Fruit fly (Drosophila melanogaster) whole organism, wandering third instar larva: Measurements from ENCODE around the gene eRF1.

Experiments
- Abd-B ChIP-seq: fragments of >200 bp; optimal IDR thresholded peaks from 2 replicates; lab custom pipeline; 2017; ENCODE audit warnings: missing biosample characterization, missing genetic modification characterization
- CG32264 ChIP-seq: fragments of 200-800 bp; sonication (Bioruptor generic); optimal IDR thresholded peaks from 2 replicates; lab custom pipeline; 2016; ENCODE audit warnings: missing biosample characterization, missing genetic modification characterization
- CG9705 ChIP-seq: fragments of 200-800 bp; sonication (Bioruptor generic); optimal IDR thresholded peaks from 2 replicates; lab custom pipeline; 2018; ENCODE audit warnings: missing biosample characterization, mild to moderate bottlenecking, missing genetic modification characterization
- CrebA ChIP-seq: fragments of 200-800 bp; sonication (Bioruptor generic); optimal IDR thresholded peaks from 2 replicates; lab custom pipeline; 2016; ENCODE audit warnings: missing biosample characterization, mild to moderate bottlenecking, missing genetic modification characterization, borderline replicate concordance
- Dif ChIP-seq: fragments of 200-275, 200-300 bp; sonication (Bioruptor generic); optimal IDR thresholded peaks from 2 replicates; lab custom pipeline; 2018; ENCODE audit warnings: missing biosample characterization, missing genetic modification characterization; ENCODE audit not compliant: partially characterized antibody
- GATAd ChIP-seq: sonication (Bioruptor generic); optimal IDR thresholded peaks from 2 replicates; lab custom pipeline; 2016; ENCODE audit warnings: missing biosample characterization, missing genetic modification characterization
- HLH106 ChIP-seq: fragments of 200-800 bp; optimal IDR thresholded peaks from 3 replicates; lab custom pipeline; 2019; ENCODE audit warnings: missing biosample characterization, mild to moderate bottlenecking, missing genetic modification characterization, moderate library complexity
- Hnf4 ChIP-seq: fragments of 200-800 bp; sonication (Bioruptor generic); optimal IDR thresholded peaks from 2 replicates; lab custom pipeline; 2016; ENCODE audit warnings: missing biosample characterization, mild to moderate bottlenecking, missing genetic modification characterization
- Hr78 ChIP-seq: fragments of >200 bp; optimal IDR thresholded peaks from 2 replicates; lab custom pipeline; 2017; ENCODE audit warnings: missing biosample characterization, missing genetic modification characterization
- Hr83 ChIP-seq: fragments of 200-300 bp; sonication (Bioruptor generic); optimal IDR thresholded peaks from 2 replicates; lab custom pipeline; 2016; ENCODE audit warnings: missing biosample characterization, mild to moderate bottlenecking, missing genetic modification characterization, moderate library complexity; ENCODE audit not compliant: poor library complexity, severe bottlenecking
- Jra ChIP-seq: sonication (Bioruptor generic); optimal IDR thresholded peaks from 2 replicates; lab custom pipeline; 2016; ENCODE audit warnings: missing biosample characterization, missing genetic modification characterization
- Mio ChIP-seq: sonication (Bioruptor generic); optimal IDR thresholded peaks from 2 replicates; lab custom pipeline; 2016; ENCODE audit warnings: missing biosample characterization, missing genetic modification characterization
- Myc ChIP-seq: fragments of >200 bp; optimal IDR thresholded peaks from 2 replicates; lab custom pipeline; 2017
- N ChIP-seq: fragments of >200 bp; optimal IDR thresholded peaks from 2 replicates; lab custom pipeline; 2018; ENCODE audit warnings: missing biosample characterization, missing external identifiers, missing genetic modification characterization
- OdsH ChIP-seq: fragments of 200-800 bp; sonication (Bioruptor generic); optimal IDR thresholded peaks from 2 replicates; lab custom pipeline; 2016; ENCODE audit warnings: missing biosample characterization, mild to moderate bottlenecking, missing genetic modification characterization
- Rel ChIP-seq, 2 experiments: fragments of 200-800 bp; sonication (Bioruptor generic) in 1 of 2; optimal IDR thresholded peaks; 2 replicates in 1 of 2; 3 replicates in 1 of 2; lab custom pipeline; 2016 to 2019; ENCODE audit warnings: mild to moderate bottlenecking in 2 of 2, missing biosample characterization in 2 of 2, missing genetic modification characterization in 2 of 2, moderate library complexity in 1 of 2
- Sp1 ChIP-seq: fragments of 200-800 bp; sonication (Bioruptor generic); optimal IDR thresholded peaks from 3 replicates; lab custom pipeline; 2019; ENCODE audit warnings: missing biosample characterization, mild to moderate bottlenecking, missing genetic modification characterization, moderate library complexity
- Vsx2 ChIP-seq: fragments of 200-300, 225-300 bp; sonication (Bioruptor generic); optimal IDR thresholded peaks from 2 replicates; lab custom pipeline; 2018; ENCODE audit warnings: missing biosample characterization, missing genetic modification characterization; ENCODE audit not compliant: partially characterized antibody
- br ChIP-seq: fragments of 200-800 bp; sonication (Bioruptor generic); optimal IDR thresholded peaks from 2 replicates; lab custom pipeline; 2016; ENCODE audit warnings: missing biosample characterization, missing genetic modification characterization
- brk ChIP-seq: fragments of 200-800 bp; sonication (Bioruptor generic); optimal IDR thresholded peaks from 2 replicates; lab custom pipeline; 2016; ENCODE audit warnings: missing biosample characterization, mild to moderate bottlenecking, missing genetic modification characterization
- dl ChIP-seq, 2 experiments: fragments of 175-275, 200-275 bp in 1 of 2; fragments of 200-275 bp in 1 of 2; sonication (Bioruptor generic); optimal IDR thresholded peaks; lab custom pipeline; 2018; ENCODE audit warnings: mild to moderate bottlenecking in 2 of 2, missing biosample characterization in 2 of 2, missing genetic modification characterization in 2 of 2, moderate library complexity in 2 of 2; ENCODE audit not compliant: partially characterized antibody in 2 of 2, insufficient read depth in 1 of 2
- dmrt93B ChIP-seq: fragments of 200-800 bp; sonication (Bioruptor generic); optimal IDR thresholded peaks from 2 replicates; lab custom pipeline; 2018; ENCODE audit warnings: missing biosample characterization, mild to moderate bottlenecking, missing genetic modification characterization
- dsf ChIP-seq: sonication (Bioruptor generic); optimal IDR thresholded peaks from 2 replicates; lab custom pipeline; 2016; ENCODE audit warnings: missing biosample characterization, missing genetic modification characterization, borderline replicate concordance
- foxo ChIP-seq, 2 experiments: fragments of 200-800 bp; sonication (Bioruptor generic); optimal IDR thresholded peaks; 2 replicates in 1 of 2; 3 replicates in 1 of 2; lab custom pipeline; 2016 to 2017; ENCODE audit warnings: missing biosample characterization in 2 of 2, missing genetic modification characterization in 2 of 2
- fru ChIP-seq: fragments of 200-800 bp; sonication (Bioruptor generic); optimal IDR thresholded peaks from 3 replicates; lab custom pipeline; 2016; ENCODE audit warnings: missing biosample characterization, mild to moderate bottlenecking, missing genetic modification characterization
- h ChIP-seq: fragments of 200-800 bp; sonication (Bioruptor generic); optimal IDR thresholded peaks from 3 replicates; lab custom pipeline; 2016; ENCODE audit warnings: missing biosample characterization, mild to moderate bottlenecking, missing genetic modification characterization
- jim ChIP-seq: fragments of 175-275, 200-325 bp; sonication (Bioruptor generic); optimal IDR thresholded peaks from 2 replicates; lab custom pipeline; 2016; ENCODE audit warnings: missing biosample characterization, mild to moderate bottlenecking, missing genetic modification characterization
- pan ChIP-seq: fragments of >200 bp; optimal IDR thresholded peaks from 2 replicates; lab custom pipeline; 2017
- psq ChIP-seq: fragments of 200-800 bp; sonication (Bioruptor generic); optimal IDR thresholded peaks from 3 replicates; lab custom pipeline; 2017; ENCODE audit warnings: missing biosample characterization, mild to moderate bottlenecking, missing genetic modification characterization, moderate library complexity
- rgr ChIP-seq: fragments of 200-800 bp; sonication (Bioruptor generic); optimal IDR thresholded peaks from 3 replicates; lab custom pipeline; 2016; ENCODE audit warnings: missing biosample characterization, mild to moderate bottlenecking, missing genetic modification characterization
- sage ChIP-seq: fragments of 200-800 bp; sonication (Bioruptor generic); optimal IDR thresholded peaks from 2 replicates; lab custom pipeline; 2016; ENCODE audit warnings: missing biosample characterization, mild to moderate bottlenecking, missing genetic modification characterization
- sv ChIP-seq: fragments of 200-800 bp; sonication (Bioruptor generic); optimal IDR thresholded peaks from 3 replicates; lab custom pipeline; 2016; ENCODE audit warnings: missing biosample characterization, missing genetic modification characterization
- tai ChIP-seq: sonication (Bioruptor generic); optimal IDR thresholded peaks from 2 replicates; lab custom pipeline; 2016; ENCODE audit warnings: missing biosample characterization, missing genetic modification characterization

eRF1 gene

DNA sequence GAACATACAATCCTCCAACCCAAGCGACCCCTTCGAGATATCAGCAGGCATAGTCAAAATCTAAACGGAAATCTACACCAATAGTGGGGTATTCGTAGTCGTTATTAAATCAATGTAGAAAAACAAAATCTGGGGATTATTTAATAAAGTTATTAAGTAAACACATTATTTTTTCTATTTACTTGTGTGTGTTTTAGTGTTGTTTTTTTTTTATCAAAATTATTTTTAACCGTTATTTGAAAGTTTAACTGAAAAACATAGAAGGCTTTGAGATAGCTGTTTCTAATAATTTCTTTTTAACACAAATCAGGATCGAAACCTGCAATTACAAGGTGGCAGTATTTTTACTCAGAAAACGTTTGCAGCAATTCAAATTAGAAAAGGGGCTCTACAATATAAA lies 38.8 kb upstream of the eRF1 start, which contains the start of gene polo:
TSS of gene polo (plus strand) at position 301 of the 400 bp plus-strand sequence.
- TF ChIP-seq Vsx2 (no peak), CG9705 (GFP tag; lab: Kevin White, UChicago) (no peak), HLH106 (no peak), Sp1 (GFP tag; lab: Kevin White, UChicago) (no peak), fru (GFP tag; lab: Kevin White, UChicago) (no peak), GATAd (GFP tag; lab: Kevin White, UChicago) (no peak), dsf (GFP tag; lab: Kevin White, UChicago) (no peak), jim (GFP tag; lab: Kevin White, UChicago) (no peak), rgr (GFP tag; lab: Kevin White, UChicago) (no peak)

- no peak for TF ChIP-seq Vsx2
- TF ChIP-seq CG9705 (GFP tag; lab: Kevin White, UChicago) = peak; percentile 18
- peak; percentile 43 for TF ChIP-seq sv
- peak; percentile 66 for TF ChIP-seq rgr (GFP tag; lab: Kevin White, UChicago)
- peak; percentile 23 for TF ChIP-seq HLH106
- TF ChIP-seq Hnf4 = peak; percentile 57
- no peak for TF ChIP-seq Rel (GFP tag; optimal IDR thresholded peaks at IDR 0.05; lab: Kevin White, UChicago)
- TF ChIP-seq Rel (tag; optimal IDR thresholded peaks at IDR 0.05; lab: Kevin White, UChicago) = peak; percentile 33
- TF ChIP-seq psq = peak; percentile 54
- TF ChIP-seq Myc (lab: Kevin White, UChicago) = peak; percentile 39
- no peak for TF ChIP-seq h
- TF ChIP-seq GATAd (GFP tag; lab: Kevin White, UChicago) = no peak
- TF ChIP-seq CrebA (GFP tag; lab: Kevin White, UChicago) = no peak
- TF ChIP-seq dl (GFP tag; optimal IDR thresholded peaks at IDR 0.05; lab: Kevin White, UChicago; ENCODE audit: insufficient read depth in 1 of 2, partially characterized antibody in 2 of 2) = peak in 1 of 2 experiments; percentile 19
- TF ChIP-seq Hr78 (GFP tag; lab: Kevin White, UChicago) = no peak
- peak in 1 of 2 experiments; percentile 53 for TF ChIP-seq foxo (GFP tag; optimal IDR thresholded peaks at IDR 0.05; lab: Kevin White, UChicago)
- TF ChIP-seq dsf (GFP tag; lab: Kevin White, UChicago) = no peak
- no peak for TF ChIP-seq Mio
- TF ChIP-seq Hr83 (GFP tag; lab: Kevin White, UChicago) = peak; percentile 38
Measured at dm6 chr3L:20309758-20310733, 38.1 kb upstream of the eRF1 start.

DNA sequence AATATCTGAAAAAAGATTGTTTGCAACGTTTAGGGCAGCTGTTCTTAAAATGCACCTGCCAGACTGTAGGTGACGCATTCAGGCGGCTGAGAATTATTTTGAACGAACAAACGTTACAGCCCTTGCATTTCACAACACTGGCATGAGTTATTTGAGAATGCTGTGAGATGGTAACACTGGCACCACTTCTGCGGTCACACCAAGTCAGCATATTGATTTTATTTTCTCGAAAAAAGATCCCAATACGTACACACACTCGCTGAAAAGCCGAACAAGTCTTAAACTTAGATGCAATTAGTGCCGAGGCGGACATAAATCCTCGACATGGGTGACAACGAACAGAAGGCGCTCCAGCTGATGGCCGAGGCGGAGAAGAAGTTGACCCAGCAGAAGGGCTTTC lies 34.7 kb upstream of the eRF1 start, which contains the start of gene alphaSnap:
TSS of gene alphaSnap (plus strand) at position 164 of the 400 bp plus-strand sequence.
- no peak for TF ChIP-seq brk
- TF ChIP-seq br (GFP tag; lab: Kevin White, UChicago) = peak; percentile 51
- peak; percentile 35 for TF ChIP-seq tai
- TF ChIP-seq HLH106 = peak; percentile 22
- TF ChIP-seq sage (GFP tag; lab: Kevin White, UChicago) = peak; percentile 35
- TF ChIP-seq rgr (GFP tag; lab: Kevin White, UChicago) = peak; percentile 72
- TF ChIP-seq psq = peak; percentile 49
- no peak for TF ChIP-seq pan (lab: Kevin White, UChicago)
- peak in 1 of 2 experiments; percentile 49 for TF ChIP-seq foxo (GFP tag; optimal IDR thresholded peaks at IDR 0.05; lab: Kevin White, UChicago)
- TF ChIP-seq N = no peak
- peak; percentile 22 for TF ChIP-seq OdsH
- TF ChIP-seq h = peak; percentile 61
- TF ChIP-seq Rel (GFP tag; optimal IDR thresholded peaks at IDR 0.05; lab: Kevin White, UChicago) = peak; percentile 0
- TF ChIP-seq Rel (tag; optimal IDR thresholded peaks at IDR 0.05; lab: Kevin White, UChicago) = peak; percentile 55
- TF ChIP-seq dmrt93B (GFP tag; lab: Kevin White, UChicago) = no peak
- TF ChIP-seq fru (GFP tag; lab: Kevin White, UChicago) = peak; percentile 24
- TF ChIP-seq Abd-B (GFP tag; lab: Kevin White, UChicago) = no peak
- TF ChIP-seq Jra (GFP tag; lab: Kevin White, UChicago) = peak; percentile 91
- peak; percentile 27 for TF ChIP-seq Sp1 (GFP tag; lab: Kevin White, UChicago)
- peak in 1 of 2 experiments; percentile 18 for TF ChIP-seq dl (GFP tag; optimal IDR thresholded peaks at IDR 0.05; lab: Kevin White, UChicago; ENCODE audit: insufficient read depth in 1 of 2, partially characterized antibody in 2 of 2)
- no peak for TF ChIP-seq CG9705 (GFP tag; lab: Kevin White, UChicago)
- peak; percentile 21 for TF ChIP-seq Dif (GFP tag; lab: Kevin White, UChicago)
- peak; percentile 8 for TF ChIP-seq Hr83 (GFP tag; lab: Kevin White, UChicago)
- no peak for TF ChIP-seq CG32264 (GFP tag; lab: Kevin White, UChicago)
- peak; percentile 60 for TF ChIP-seq Hnf4
- TF ChIP-seq, all 38 proteins: peak for 17
